Worm (Caenorhabditis elegans): ENCODE measurements around the gene Y62H9A.14.

Gene Y62H9A.14

ce11 chrX:11971323-11971722 lies 50.3 kb downstream of the Y62H9A.14 start:
- TF ChIP-seq unc-86 (tag; optimal IDR thresholded peaks at IDR 0.05) (no peak), mec-3 (tag; optimal IDR thresholded peaks at IDR 0.05; ENCODE audit: borderline replicate concordance) (no peak), zip-5 (tag; optimal IDR thresholded peaks at IDR 0.05) (no peak), sox-2 (GFP tag; IDR thresholded peaks at IDR 0.05) (no peak), F13H6.1 (tag; optimal IDR thresholded peaks at IDR 0.05) (no peak), nfya-1 (tag; optimal IDR thresholded peaks at IDR 0.05) (no peak), dve-1 (tag; optimal IDR thresholded peaks at IDR 0.05) (no peak)

Measured in whole organism, late embryonic.